Worm (Caenorhabditis elegans): Measurements from ENCODE around the gene gcy-4.

The gcy-4 gene

DNA sequence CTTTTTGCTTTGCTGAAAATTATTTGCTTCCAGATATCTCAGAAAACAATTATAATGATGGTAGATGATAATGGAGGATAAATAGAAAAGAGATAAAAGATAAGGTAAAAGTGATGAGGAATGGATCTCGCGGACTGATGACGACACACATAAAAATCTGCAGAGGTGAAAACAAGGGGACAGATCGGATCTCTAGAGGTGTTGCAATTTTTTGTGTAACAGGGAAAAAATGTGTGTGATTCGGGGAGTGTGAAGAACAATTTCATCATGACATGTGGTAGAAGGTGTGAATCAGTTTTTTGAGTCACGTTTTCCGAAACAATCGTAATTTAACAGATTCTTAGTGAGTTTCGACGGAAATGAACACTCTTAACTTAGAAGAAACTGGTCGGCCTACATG lies 19.7 kb downstream of the gcy-4 start:
- TF ChIP-seq nhr-84 (tag; optimal IDR thresholded peaks at IDR 0.05) (no peak), elt-2 (tag; optimal IDR thresholded peaks at IDR 0.05) (no peak), unc-130 (tag; optimal IDR thresholded peaks at IDR 0.05) (peak; percentile 45), nhr-20 (tag; optimal IDR thresholded peaks at IDR 0.05) (peak; percentile 2), lsy-2 (tag; optimal IDR thresholded peaks at IDR 0.05) (peak in 1 of 2 experiments; percentile 1), nhr-237 (tag; optimal IDR thresholded peaks at IDR 0.05) (no peak), elt-3 (tag; optimal IDR thresholded peaks at IDR 0.05) (peak in 1 of 6 experiments; percentile 29), F16B12.6 (tag; optimal IDR thresholded peaks at IDR 0.05) (no peak), rnt-1 (tag; optimal IDR thresholded peaks at IDR 0.05) (peak; percentile 44), lin-14 (GFP tag; optimal IDR thresholded peaks at IDR 0.05) (peak; percentile 67), ceh-90 (tag; optimal IDR thresholded peaks at IDR 0.05) (no peak), snu-23 (GFP tag; optimal IDR thresholded peaks at IDR 0.05) (peak; percentile 29), blmp-1 (tag; optimal IDR thresholded peaks at IDR 0.05) (peak; percentile 91), nhr-71 (tag; optimal IDR thresholded peaks at IDR 0.05) (peak; percentile 53)

DNA sequence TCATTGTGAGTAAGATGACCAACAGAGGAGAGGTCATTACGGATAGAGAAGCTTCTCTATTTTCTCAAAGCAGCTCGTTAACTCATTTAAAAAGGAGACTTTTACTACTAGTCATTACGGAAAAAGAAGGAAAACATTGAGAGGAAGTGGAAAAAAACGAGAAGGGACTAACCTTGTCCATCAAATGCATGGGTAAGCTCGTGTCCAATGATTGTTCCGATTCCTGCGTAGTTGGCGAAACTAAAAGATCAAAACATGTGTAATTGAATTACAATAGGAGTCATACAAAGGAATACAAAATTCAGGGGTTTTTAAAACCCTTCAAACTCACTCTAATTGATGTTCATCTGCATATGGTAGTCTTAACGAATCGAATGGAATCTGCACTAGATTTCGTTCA lies 23.6 kb downstream of the gcy-4 start:
- TF ChIP-seq fkh-4 (tag; optimal IDR thresholded peaks at IDR 0.05; ENCODE audit: borderline replicate concordance) (no peak), nhr-85 (tag) (no peak), tbx-2 (tag; optimal IDR thresholded peaks at IDR 0.05) (no peak), lin-13 (GFP tag; optimal IDR thresholded peaks at IDR 0.05) (no peak), zag-1 (tag; optimal IDR thresholded peaks at IDR 0.05) (no peak), hlh-4 (tag; optimal IDR thresholded peaks at IDR 0.05) (no peak), fos-1 (tag; optimal IDR thresholded peaks at IDR 0.05) (no peak), sup-37 (GFP tag; optimal IDR thresholded peaks at IDR 0.05) (no peak), ets-5 (GFP tag; IDR thresholded peaks at IDR 0.05) (no peak), ama-1 (optimal IDR thresholded peaks at IDR 0.05) (no peak), aly-2 (tag; optimal IDR thresholded peaks at IDR 0.05) (no peak), ztf-11 (tag; optimal IDR thresholded peaks at IDR 0.05) (no peak), ceh-8 (GFP tag; optimal IDR thresholded peaks at IDR 0.05) (no peak), C16A3.4 (tag; optimal IDR thresholded peaks at IDR 0.05) (no peak)

DNA sequence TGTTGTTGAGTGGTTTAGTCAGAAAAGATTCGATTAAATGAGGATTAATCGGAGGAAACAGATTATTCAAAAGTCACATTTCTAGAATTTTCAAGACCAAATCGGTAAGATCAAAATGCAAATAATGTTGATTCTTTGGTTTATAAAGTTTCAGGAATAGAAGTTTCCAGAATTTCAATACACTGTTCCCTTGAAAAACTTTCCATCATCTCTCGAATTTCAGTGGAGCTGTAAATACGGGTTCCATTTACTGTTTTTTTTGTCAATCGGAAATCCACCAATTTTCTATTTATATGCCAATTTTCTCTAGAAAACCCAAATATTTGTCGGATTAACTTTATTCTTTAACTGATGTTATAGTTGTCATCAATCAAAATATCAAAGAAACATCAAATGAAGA lies 25.5 kb downstream of the gcy-4 start:
- TF ChIP-seq mef-2 (tag; optimal IDR thresholded peaks at IDR 0.05) = no peak
- peak; percentile 56 for TF ChIP-seq dsc-1 (tag; optimal IDR thresholded peaks at IDR 0.05)
- peak; percentile 33 for TF ChIP-seq fkh-8 (tag; optimal IDR thresholded peaks at IDR 0.05)

DNA sequence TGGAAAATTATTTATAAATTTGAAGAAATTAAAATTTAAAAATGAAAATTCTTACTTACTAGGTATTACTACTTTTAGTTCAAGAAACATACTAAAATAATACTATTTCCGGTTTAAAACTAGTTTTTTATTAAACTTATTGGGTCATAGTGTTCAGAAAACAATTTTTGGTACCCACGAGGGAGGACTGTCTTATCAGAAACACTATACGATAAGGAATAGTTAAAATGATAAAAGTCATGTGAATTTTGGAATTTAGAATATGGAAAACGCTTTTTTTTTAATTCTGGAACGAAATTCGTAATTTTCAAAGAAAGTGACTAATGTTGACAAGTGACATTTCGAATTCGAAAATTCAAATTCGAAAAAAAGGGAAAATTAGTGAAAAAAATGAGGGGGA lies 27.0 kb downstream of the gcy-4 start:
- peak in 1 of 2 experiments; percentile 12 for TF ChIP-seq lin-35 (GFP tag; optimal IDR thresholded peaks at IDR 0.05)
- no peak for TF ChIP-seq lir-3 (tag; optimal IDR thresholded peaks at IDR 0.05; ENCODE audit: poor library complexity)
- TF ChIP-seq elt-2 (tag; optimal IDR thresholded peaks at IDR 0.05) = peak; percentile 72
- no peak for TF ChIP-seq efl-1 (optimal IDR thresholded peaks at IDR 0.05)
- peak in 1 of 2 experiments; percentile 58 for TF ChIP-seq efl-1 (GFP tag; optimal IDR thresholded peaks at IDR 0.05 in 1 of 2)
- no peak for TF ChIP-seq hpl-2 (GFP tag; optimal IDR thresholded peaks at IDR 0.05)

DNA sequence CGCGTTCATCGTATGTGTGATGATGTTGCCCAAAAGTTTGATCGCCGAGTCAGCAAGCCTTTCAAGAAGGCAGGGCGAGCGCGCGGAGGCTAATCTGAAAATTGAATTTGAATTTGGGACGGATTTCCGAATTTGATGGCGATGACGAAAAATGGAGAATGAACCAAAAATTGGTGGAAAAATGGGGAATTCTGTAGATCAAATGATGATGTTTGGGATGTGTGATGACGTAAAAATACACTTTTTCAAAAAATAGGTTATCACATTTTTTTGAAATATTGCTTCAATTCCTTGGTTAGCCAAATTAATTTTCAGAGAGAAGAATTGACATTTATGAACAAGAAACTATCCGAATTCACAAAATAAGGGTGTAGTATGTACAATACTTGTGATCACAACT lies 29.1 kb downstream of the gcy-4 start, which contains the start of gene ZK971.1:
TSS of gene ZK971.1 (minus strand) at position 101 of the 400 bp plus-strand sequence.
- TF ChIP-seq hlh-4 (tag; optimal IDR thresholded peaks at IDR 0.05) (no peak), aha-1 (tag; optimal IDR thresholded peaks at IDR 0.05) (no peak), egl-13 (tag; optimal IDR thresholded peaks at IDR 0.05) (no peak), lin-14 (GFP tag; optimal IDR thresholded peaks at IDR 0.05) (no peak), jun-1 (tag; optimal IDR thresholded peaks at IDR 0.05) (no peak), lin-39 (tag; optimal IDR thresholded peaks at IDR 0.05) (no peak)

All from whole organism, L1 larva.